Worm (Caenorhabditis elegans): ENCODE results near the gene T19D12.9.

- TF ChIP-seq ama-1 (optimal IDR thresholded peaks at IDR 0.05) (no peak), ceh-82 (tag; optimal IDR thresholded peaks at IDR 0.05) (no peak), unc-39 (tag; optimal IDR thresholded peaks at IDR 0.05) (no peak), mbf-1 (tag; optimal IDR thresholded peaks at IDR 0.05) (no peak), Y55F3AM.14 (GFP tag; optimal IDR thresholded peaks at IDR 0.05) (no peak), fos-1 (tag; optimal IDR thresholded peaks at IDR 0.05) (no peak), R02D3.7 (tag; optimal IDR thresholded peaks at IDR 0.05) (no peak), mdl-1 (tag; optimal IDR thresholded peaks at IDR 0.05) (no peak), ceh-16 (tag; optimal IDR thresholded peaks at IDR 0.05) (no peak), nhr-12 (tag; optimal IDR thresholded peaks at IDR 0.05) (no peak)
Observed at ce11 chrII:6619007-6619406, 35.2 kb downstream of the T19D12.9 start.

Data from whole organism, L2 larva.